Fruit fly (Drosophila melanogaster): ENCODE data around the gene Prx2.
A peak's percentile ranks its signal among the peaks of the same experiment; 100 is the strongest.

The Prx2 gene

dm6 chrX:13285001-13285748 is 44.4 kb upstream of the Prx2 start, which contains the start of the genes HDAC4 and CG15743 (continued):
- TF ChIP-seq CG11762 (GFP tag; optimal IDR thresholded peaks at IDR 0.05; ENCODE audit: insufficient read depth) (no peak), Met (GFP tag; optimal IDR thresholded peaks at IDR 0.05) (no peak), Hr38 (GFP tag; optimal IDR thresholded peaks at IDR 0.05) (no peak), fkh (GFP tag; optimal IDR thresholded peaks at IDR 0.05) (no peak), topi (GFP tag; optimal IDR thresholded peaks at IDR 0.05) (peak; percentile 35), CG31627 (GFP tag; optimal IDR thresholded peaks at IDR 0.05) (no peak), CG8632 (GFP tag; optimal IDR thresholded peaks at IDR 0.05) (no peak), lz (GFP tag; optimal IDR thresholded peaks at IDR 0.05) (peak; percentile 15), fd85E (GFP tag; optimal IDR thresholded peaks at IDR 0.05) (no peak), CG16779 (tag; optimal IDR thresholded peaks at IDR 0.05) (peak; percentile 40), CG6163 (GFP tag; IDR thresholded peaks at IDR 0.05) (peak; percentile 45; the same call in 1 of the 3 replicates), CG32006 (GFP tag; optimal IDR thresholded peaks at IDR 0.05) (no peak), CG10669 (GFP tag; optimal IDR thresholded peaks at IDR 0.05) (no peak), Eip78C (GFP tag) (peak; percentile 71), spab (GFP tag; optimal IDR thresholded peaks at IDR 0.05) (no peak), Sox102F (GFP tag; optimal IDR thresholded peaks at IDR 0.05) (no peak), svp (GFP tag) (no peak), Lpt (GFP tag; optimal IDR thresholded peaks at IDR 0.05) (no peak)

- TF ChIP-seq esn (GFP tag; optimal IDR thresholded peaks at IDR 0.05) (peak; percentile 28), Sox15 (GFP tag; optimal IDR thresholded peaks at IDR 0.05) (no peak), CG16779 (tag; optimal IDR thresholded peaks at IDR 0.05) (no peak), svp (GFP tag) (peak; percentile 53), Blimp-1 (GFP tag; optimal IDR thresholded peaks at IDR 0.05) (no peak)
These were observed 43.8 kb upstream of the Prx2 start for dm6 chrX:13285749-13286336.

dm6 chrX:13287854-13288376 is 41.7 kb upstream of the Prx2 start, which contains the start of gene Remo:
Gene Remo, plus strand, starts transcription at chrX:13288051.
- TF ChIP-seq spab (GFP tag; optimal IDR thresholded peaks at IDR 0.05): no peak
- TF ChIP-seq lz (GFP tag; optimal IDR thresholded peaks at IDR 0.05): no peak
- no peak for TF ChIP-seq CG9139 (GFP tag; optimal IDR thresholded peaks at IDR 0.05)
- TF ChIP-seq net (GFP tag; optimal IDR thresholded peaks at IDR 0.05): no peak
- peak; percentile 59 for TF ChIP-seq svp (GFP tag)
- peak; percentile 32 for TF ChIP-seq Eip78C (GFP tag)
- TF ChIP-seq CG6854 (GFP tag; optimal IDR thresholded peaks at IDR 0.05): peak; percentile 26
- TF ChIP-seq esn (GFP tag; optimal IDR thresholded peaks at IDR 0.05): peak; percentile 17
- peak; percentile 42 for TF ChIP-seq CG15336 (GFP tag; IDR thresholded peaks at IDR 0.05)
- TF ChIP-seq Ets96B (tag; optimal IDR thresholded peaks at IDR 0.05): no peak
- TF ChIP-seq Met (GFP tag; optimal IDR thresholded peaks at IDR 0.05): no peak
- no peak for TF ChIP-seq CG8119 (GFP tag; IDR thresholded peaks at IDR 0.05)

dm6 chrX:13296405-13297183 is 33.0 kb upstream of the Prx2 start, which contains the start of gene CG1622:
Gene CG1622, plus strand, starts transcription at chrX:13297082.
- TF ChIP-seq esn (GFP tag; optimal IDR thresholded peaks at IDR 0.05) (peak; percentile 24), cyc (GFP tag; optimal IDR thresholded peaks at IDR 0.05) (peak; percentile 33), Ets96B (tag; optimal IDR thresholded peaks at IDR 0.05) (peak; percentile 15), CG3919 (GFP tag; optimal IDR thresholded peaks at IDR 0.05) (peak; percentile 38), CG6276 (GFP tag; optimal IDR thresholded peaks at IDR 0.05) (no peak), Eip78C (GFP tag) (peak; percentile 51), CG6163 (GFP tag; IDR thresholded peaks at IDR 0.05) (peak; percentile 42; the same call in 1 of the 3 replicates), CG3032 (tag; optimal IDR thresholded peaks at IDR 0.05) (peak; percentile 33), CG1621 (tag; optimal IDR thresholded peaks at IDR 0.05) (peak; percentile 55), CG6792 (GFP tag; optimal IDR thresholded peaks at IDR 0.05) (peak; percentile 12), eg (GFP tag; IDR thresholded peaks at IDR 0.05) (peak; percentile 44; the same call in 2 of the 3 replicates), Eip75B (GFP tag; optimal IDR thresholded peaks at IDR 0.05) (no peak), Gug (GFP tag; IDR thresholded peaks at IDR 0.05) (no peak), CG32006 (GFP tag; optimal IDR thresholded peaks at IDR 0.05) (no peak), CG31627 (GFP tag; optimal IDR thresholded peaks at IDR 0.05) (peak; percentile 5)
